Fruit fly (Drosophila melanogaster): ENCODE measurements around the gene fusl.

The fusl gene

DNA sequence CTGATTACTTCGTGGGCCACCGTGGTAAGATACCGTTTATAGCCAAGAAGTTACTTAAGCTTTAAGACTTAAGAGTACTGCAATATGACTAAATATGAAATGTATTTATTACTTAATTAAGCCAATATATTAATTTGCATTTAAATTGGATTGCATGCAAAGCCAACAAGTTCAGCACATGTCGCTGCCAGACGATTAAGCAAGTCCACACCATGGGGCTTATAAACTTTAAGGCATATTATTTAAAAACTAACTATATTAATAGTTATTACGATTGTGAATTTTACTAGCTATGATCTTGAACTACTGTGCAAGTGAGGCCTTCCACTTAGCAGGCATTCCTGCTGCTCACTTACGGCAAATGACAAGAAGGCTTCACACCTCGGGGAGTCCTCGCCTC is 36.3 kb upstream of the fusl start (continued):
- peak; percentile 50 for TF ChIP-seq Ets96B (tag; optimal IDR thresholded peaks at IDR 0.05)
- TF ChIP-seq spab (GFP tag; optimal IDR thresholded peaks at IDR 0.05): peak; percentile 22
- no peak for TF ChIP-seq Eip93F (GFP tag; optimal IDR thresholded peaks at IDR 0.05)
- TF ChIP-seq dsx (GFP tag; optimal IDR thresholded peaks at IDR 0.05; ENCODE audit: poor library complexity, severe bottlenecking): no peak
- TF ChIP-seq CG3032 (tag; optimal IDR thresholded peaks at IDR 0.05): peak; percentile 29
- TF ChIP-seq eg (GFP tag; IDR thresholded peaks at IDR 0.05): no peak
- TF ChIP-seq CG8319 (GFP tag; optimal IDR thresholded peaks at IDR 0.05): no peak
- peak; percentile 23 for TF ChIP-seq CG10669 (GFP tag; optimal IDR thresholded peaks at IDR 0.05)
- TF ChIP-seq CG31627 (GFP tag; optimal IDR thresholded peaks at IDR 0.05): no peak
- TF ChIP-seq Sox14 (GFP tag; optimal IDR thresholded peaks at IDR 0.05): no peak

dm6 chr2L:5372552-5372951 is 34.7 kb upstream of the fusl start:
- TF ChIP-seq CG6276 (GFP tag; optimal IDR thresholded peaks at IDR 0.05) (no peak), Eip93F (GFP tag; optimal IDR thresholded peaks at IDR 0.05) (no peak), CG15336 (GFP tag; IDR thresholded peaks at IDR 0.05) (no peak), Sox14 (GFP tag; optimal IDR thresholded peaks at IDR 0.05) (peak; percentile 56), salr (GFP tag; optimal IDR thresholded peaks at IDR 0.05) (peak in 1 of 2 experiments; percentile 55), CG8632 (GFP tag; optimal IDR thresholded peaks at IDR 0.05) (peak; percentile 28), CG3919 (GFP tag; optimal IDR thresholded peaks at IDR 0.05) (peak; percentile 55), CG10631 (GFP tag; optimal IDR thresholded peaks at IDR 0.05) (peak; percentile 63), CG6163 (GFP tag; IDR thresholded peaks at IDR 0.05) (peak; percentile 74), CG4318 (GFP tag; optimal IDR thresholded peaks at IDR 0.05) (no peak), CG3032 (tag; optimal IDR thresholded peaks at IDR 0.05) (peak; percentile 79), acj6 (GFP tag; optimal IDR thresholded peaks at IDR 0.05) (peak; percentile 38), ss (GFP tag; optimal IDR thresholded peaks at IDR 0.05) (peak; percentile 68 to 78), fkh (GFP tag; optimal IDR thresholded peaks at IDR 0.05) (no peak), net (GFP tag; optimal IDR thresholded peaks at IDR 0.05) (peak; percentile 5), Eip75B (GFP tag; optimal IDR thresholded peaks at IDR 0.05) (peak; percentile 46), Sox102F (GFP tag; optimal IDR thresholded peaks at IDR 0.05) (peak; percentile 15), CG6808 (GFP tag; optimal IDR thresholded peaks at IDR 0.05) (peak; percentile 79), Met (GFP tag; optimal IDR thresholded peaks at IDR 0.05) (peak; percentile 40), Smox (GFP tag; optimal IDR thresholded peaks at IDR 0.05) (peak; percentile 28), CG8319 (GFP tag; optimal IDR thresholded peaks at IDR 0.05) (peak; percentile 18), CG34406 (GFP tag; optimal IDR thresholded peaks at IDR 0.05) (peak; percentile 22), Lpt (GFP tag; optimal IDR thresholded peaks at IDR 0.05) (no peak), cyc (GFP tag; optimal IDR thresholded peaks at IDR 0.05) (peak; percentile 16), CG32006 (GFP tag; optimal IDR thresholded peaks at IDR 0.05) (peak; percentile 6), Ets96B (tag; optimal IDR thresholded peaks at IDR 0.05) (peak; percentile 80), esn (GFP tag; optimal IDR thresholded peaks at IDR 0.05) (peak; percentile 44), Hr38 (GFP tag; optimal IDR thresholded peaks at IDR 0.05) (no peak), Eip78C (GFP tag) (peak; percentile 87), Hr39 (GFP tag; optimal IDR thresholded peaks at IDR 0.05) (no peak), CG6792 (GFP tag; optimal IDR thresholded peaks at IDR 0.05) (peak; percentile 44), CG1621 (tag; optimal IDR thresholded peaks at IDR 0.05) (peak; percentile 75), svp (GFP tag) (peak; percentile 68), Blimp-1 (GFP tag; optimal IDR thresholded peaks at IDR 0.05) (no peak), Ets21C (GFP tag; optimal IDR thresholded peaks at IDR 0.05) (no peak), CG8119 (GFP tag; IDR thresholded peaks at IDR 0.05) (no peak), CG11902 (GFP tag; optimal IDR thresholded peaks at IDR 0.05) (no peak), dsx (GFP tag; optimal IDR thresholded peaks at IDR 0.05; ENCODE audit: poor library complexity, severe bottlenecking) (peak; percentile 79), fd85E (GFP tag; optimal IDR thresholded peaks at IDR 0.05) (no peak), eg (GFP tag; IDR thresholded peaks at IDR 0.05) (no peak), CG6854 (GFP tag; optimal IDR thresholded peaks at IDR 0.05) (no peak), spab (GFP tag; optimal IDR thresholded peaks at IDR 0.05) (peak; percentile 79), topi (GFP tag; optimal IDR thresholded peaks at IDR 0.05) (peak; percentile 45), CG7368 (GFP tag; optimal IDR thresholded peaks at IDR 0.05) (peak; percentile 11), CG11294 (GFP tag; IDR thresholded peaks at IDR 0.05) (no peak), OdsH (GFP tag; optimal IDR thresholded peaks at IDR 0.05) (peak; percentile 40), lz (GFP tag; optimal IDR thresholded peaks at IDR 0.05) (peak; percentile 38)

Data from whole organism, prepupa.